Fruit fly (Drosophila melanogaster) whole organism, embryonic: ENCODE results near the gene nmo.

ENCODE experiments used
- B-H1 ChIP-seq: fragments of 200-800 bp; sonication (Bioruptor generic); IDR thresholded peaks from 3 replicates; pipeline ENCODE4 v1.3.6; 2022; ENCODE audit warnings: missing biosample characterization, missing genetic modification characterization
- CG10462 ChIP-seq: fragments of 200-800 bp; sonication (Bioruptor generic); optimal IDR thresholded peaks from 2 replicates; lab custom pipeline; 2016; ENCODE audit warnings: missing biosample characterization, missing genetic modification characterization
- CG10565 ChIP-seq: fragments of 200-800 bp; sonication (Bioruptor generic); optimal IDR thresholded peaks from 3 replicates; lab custom pipeline; 2016; ENCODE audit warnings: missing biosample characterization, mild to moderate bottlenecking, missing genetic modification characterization
- CG11093 ChIP-seq: fragments of 200-800 bp; sonication (Bioruptor generic); IDR thresholded peaks from 3 replicates; pipeline ENCODE4 v1.3.6; 2022; ENCODE audit warnings: missing biosample characterization, missing genetic modification characterization
- CG11398 ChIP-seq: fragments of 200-800 bp; sonication (Bioruptor generic); optimal IDR thresholded peaks from 2 replicates; lab custom pipeline; 2016; ENCODE audit warnings: missing biosample characterization, missing genetic modification characterization
- CG11560 ChIP-seq: fragments of 200-800 bp; sonication (Bioruptor generic); IDR thresholded peaks from 3 replicates; pipeline ENCODE4 v1.3.6; 2022; ENCODE audit warnings: missing biosample characterization, missing genetic modification characterization
- CG12236 ChIP-seq: fragments of 200-800 bp; sonication (Bioruptor generic); optimal IDR thresholded peaks from 2 replicates; lab custom pipeline; 2016; ENCODE audit warnings: missing biosample characterization, missing genetic modification characterization
- CG12769 ChIP-seq: fragments of 200-800 bp; sonication (Bioruptor generic); optimal IDR thresholded peaks from 2 replicates; lab custom pipeline; 2019; ENCODE audit warnings: missing biosample characterization, mild to moderate bottlenecking, missing genetic modification characterization, moderate library complexity
- CG13624 ChIP-seq: fragments of 200-800 bp; sonication (Bioruptor generic); optimal IDR thresholded peaks from 2 replicates; lab custom pipeline; 2016; ENCODE audit warnings: missing biosample characterization, missing genetic modification characterization
- CG15514 ChIP-seq: fragments of 200-800 bp; sonication (Bioruptor generic); optimal IDR thresholded peaks from 3 replicates; lab custom pipeline; 2017; ENCODE audit warnings: missing biosample characterization, missing genetic modification characterization, mild to moderate bottlenecking, moderate library complexity, missing genetic modification reagents
- CG16815 ChIP-seq: fragments of 200-800 bp; sonication (Bioruptor generic); optimal IDR thresholded peaks from 3 replicates; lab custom pipeline; 2017; ENCODE audit warnings: missing biosample characterization, mild to moderate bottlenecking, missing genetic modification characterization
- CG17328 ChIP-seq: fragments of 200-800 bp; sonication (Bioruptor generic); IDR thresholded peaks from 2 replicates; pipeline ENCODE4 v1.3.6; 2022; ENCODE audit warnings: missing biosample characterization, missing genetic modification characterization
- CG17361 ChIP-seq: fragments of 200-800 bp; sonication (Bioruptor generic); IDR thresholded peaks from 3 replicates; pipeline ENCODE4 v1.3.6; 2022; ENCODE audit warnings: missing biosample characterization, missing genetic modification characterization
- CG18764 ChIP-seq: fragments of 200-800 bp; sonication (Bioruptor generic); optimal IDR thresholded peaks from 3 replicates; lab custom pipeline; 2016; ENCODE audit warnings: missing biosample characterization, missing genetic modification characterization
- CG2199 ChIP-seq: fragments of 200-800 bp; sonication (Bioruptor generic); IDR thresholded peaks from 3 replicates; pipeline ENCODE4 v1.3.6; 2022; ENCODE audit warnings: missing biosample characterization, missing genetic modification characterization
- CG31388 ChIP-seq: fragments of 200-800 bp; sonication (Bioruptor generic); optimal IDR thresholded peaks from 2 replicates; lab custom pipeline; 2016; ENCODE audit warnings: missing biosample characterization, missing genetic modification characterization
- CG34422 ChIP-seq: fragments of 200-800 bp; sonication (Bioruptor generic); IDR thresholded peaks from 3 replicates; pipeline ENCODE4 v1.3.6; 2022; ENCODE audit warnings: missing biosample characterization, missing genetic modification characterization
- CG4360 ChIP-seq: fragments of 200-800 bp; sonication (Bioruptor generic); IDR thresholded peaks from 2 replicates; pipeline ENCODE4 v1.3.6; 2022; ENCODE audit warnings: missing biosample characterization, missing genetic modification characterization
- CG43689 ChIP-seq: fragments of 200-800 bp; sonication (Bioruptor generic); IDR thresholded peaks from 2 replicates; pipeline ENCODE4 v1.3.6; 2022; ENCODE audit warnings: missing biosample characterization, missing genetic modification characterization
- CG4820 ChIP-seq: fragments of 200-800 bp; sonication (Bioruptor generic); optimal IDR thresholded peaks from 3 replicates; lab custom pipeline; 2016; ENCODE audit warnings: missing biosample characterization, missing genetic modification characterization
- CG8089 ChIP-seq: fragments of 200-800 bp; sonication (Bioruptor generic); optimal IDR thresholded peaks from 3 replicates; lab custom pipeline; 2016; ENCODE audit warnings: missing biosample characterization, missing genetic modification characterization
- CG8290 ChIP-seq, 3 experiments: fragments of 200-800 bp; sonication (Bioruptor generic); optimal IDR thresholded peaks; 2 replicates each; lab custom pipeline; 2016 to 2019; ENCODE audit warnings: missing biosample characterization in 3 of 3, missing genetic modification characterization in 3 of 3, mild to moderate bottlenecking in 2 of 3, moderate library complexity in 1 of 3
- CG8944 ChIP-seq: fragments of 200-800 bp; sonication (Bioruptor generic); optimal IDR thresholded peaks from 3 replicates; lab custom pipeline; 2016; ENCODE audit warnings: missing biosample characterization, missing genetic modification characterization
- CG9609 ChIP-seq: fragments of 200-800 bp; sonication (Bioruptor generic); optimal IDR thresholded peaks from 3 replicates; lab custom pipeline; 2016; ENCODE audit warnings: missing biosample characterization, missing genetic modification characterization
- CrebB ChIP-seq: fragments of 200-800 bp; sonication (Bioruptor generic); optimal IDR thresholded peaks from 3 replicates; lab custom pipeline; 2018; ENCODE audit warnings: missing biosample characterization, mild to moderate bottlenecking, missing genetic modification characterization
- Dad ChIP-seq: fragments of 200-800 bp; sonication (Bioruptor generic); optimal IDR thresholded peaks from 3 replicates; lab custom pipeline; 2016; ENCODE audit warnings: missing biosample characterization, missing genetic modification characterization
- Dek ChIP-seq: fragments of 200-800 bp; sonication (Bioruptor generic); optimal IDR thresholded peaks from 3 replicates; lab custom pipeline; 2019; ENCODE audit warnings: missing biosample characterization, mild to moderate bottlenecking, missing genetic modification characterization, moderate library complexity
- Doc3 ChIP-seq: fragments of 200-800 bp; sonication (Bioruptor generic); IDR thresholded peaks from 3 replicates; pipeline ENCODE4 v1.3.6; 2022; ENCODE audit warnings: missing biosample characterization, missing genetic modification characterization; ENCODE audit not compliant: partially characterized antibody
- Dp ChIP-seq: fragments of 200-800 bp; sonication (Bioruptor generic); optimal IDR thresholded peaks from 2 replicates; lab custom pipeline; 2018; ENCODE audit warnings: missing biosample characterization, mild to moderate bottlenecking, missing genetic modification characterization, moderate library complexity
- H15 ChIP-seq: fragments of 200-800 bp; sonication (Bioruptor generic); IDR thresholded peaks from 3 replicates; pipeline ENCODE4 v1.3.6; 2022; ENCODE audit warnings: missing biosample characterization, missing genetic modification characterization
- HLH4C ChIP-seq: fragments of 200-800 bp; sonication (Bioruptor generic); IDR thresholded peaks from 3 replicates; pipeline ENCODE4 v1.3.6; 2022; ENCODE audit warnings: missing biosample characterization, missing genetic modification characterization; ENCODE audit not compliant: partially characterized antibody
- HmgD ChIP-seq: fragments of 200-800 bp; sonication (Bioruptor generic); optimal IDR thresholded peaks from 3 replicates; lab custom pipeline; 2016; ENCODE audit warnings: missing biosample characterization, missing genetic modification characterization
- Hr3 ChIP-seq: fragments of 200-800 bp; sonication (Bioruptor generic); optimal IDR thresholded peaks from 3 replicates; lab custom pipeline; 2016; ENCODE audit warnings: missing biosample characterization, missing genetic modification characterization
- Six4 ChIP-seq: fragments of 200-800 bp; sonication (Bioruptor generic); optimal IDR thresholded peaks from 2 replicates; lab custom pipeline; 2016; ENCODE audit warnings: missing biosample characterization, missing genetic modification characterization
- Stat92E ChIP-seq, 3 experiments: fragments of >200 bp in 2 of 3; fragments of 200-800 bp in 1 of 3; sonication (Bioruptor generic) in 1 of 3; optimal IDR thresholded peaks; 2 replicates each; lab custom pipeline; 2017 to 2019; ENCODE audit warnings: missing biosample characterization in 3 of 3, missing genetic modification characterization in 3 of 3, mild to moderate bottlenecking in 1 of 3, moderate library complexity in 1 of 3
- bab2 ChIP-seq: fragments of 200-800 bp; sonication (Bioruptor generic); optimal IDR thresholded peaks from 2 replicates; lab custom pipeline; 2016; ENCODE audit warnings: missing biosample characterization, missing genetic modification characterization
- cato ChIP-seq: fragments of 200-800 bp; sonication (Bioruptor generic); optimal IDR thresholded peaks from 2 replicates; lab custom pipeline; 2016; ENCODE audit warnings: missing biosample characterization, missing genetic modification characterization, borderline replicate concordance
- corto ChIP-seq: fragments of 200-800 bp; sonication (Bioruptor generic); optimal IDR thresholded peaks from 2 replicates; lab custom pipeline; 2016; ENCODE audit warnings: missing biosample characterization, mild to moderate bottlenecking, missing genetic modification characterization, moderate library complexity
- da ChIP-seq: fragments of 200-800 bp; sonication (Bioruptor generic); optimal IDR thresholded peaks from 2 replicates; lab custom pipeline; 2016; ENCODE audit warnings: missing biosample characterization, missing genetic modification characterization
- disco-r ChIP-seq: fragments of 200-800 bp; sonication (Bioruptor generic); optimal IDR thresholded peaks from 2 replicates; lab custom pipeline; 2016; ENCODE audit warnings: missing biosample characterization, missing genetic modification characterization
- ewg ChIP-seq: fragments of 200-800 bp; sonication (Bioruptor generic); optimal IDR thresholded peaks from 3 replicates; lab custom pipeline; 2017; ENCODE audit warnings: mild to moderate bottlenecking, missing biosample characterization, missing genetic modification reagents, missing genetic modification characterization
- gce ChIP-seq: fragments of 200-800 bp; sonication (Bioruptor generic); IDR thresholded peaks from 3 replicates; pipeline ENCODE4 v1.3.6; 2022; ENCODE audit warnings: missing biosample characterization, missing genetic modification characterization
- gcm2 ChIP-seq: fragments of 200-800 bp; sonication (Bioruptor generic); optimal IDR thresholded peaks from 2 replicates; lab custom pipeline; 2016; ENCODE audit warnings: missing biosample characterization, missing genetic modification characterization
- gfzf ChIP-seq: fragments of 200-800 bp; sonication (Bioruptor generic); optimal IDR thresholded peaks from 2 replicates; lab custom pipeline; 2016; ENCODE audit warnings: missing biosample characterization, mild to moderate bottlenecking, missing genetic modification characterization, moderate library complexity
- lov ChIP-seq, 2 experiments: fragments of 200-800 bp in 1 of 2; fragments of >200 bp in 1 of 2; sonication (Bioruptor generic) in 1 of 2; IDR thresholded peaks in 1 of 2; optimal IDR thresholded peaks in 1 of 2; 2 replicates in 1 of 2; 3 replicates in 1 of 2; pipeline versions ENCODE4 v1.3.6 to Lab custom; 2017 to 2022; ENCODE audit warnings: missing biosample characterization in 1 of 2, missing genetic modification characterization in 1 of 2
- onecut ChIP-seq: fragments of 200-800 bp; sonication (Bioruptor generic); IDR thresholded peaks from 2 replicates; pipeline ENCODE4 v1.3.6; 2022; ENCODE audit warnings: missing biosample characterization, missing genetic modification characterization
- pros ChIP-seq: fragments of 200-800 bp; sonication (Bioruptor generic); optimal IDR thresholded peaks from 3 replicates; lab custom pipeline; 2019; ENCODE audit warnings: missing biosample characterization, mild to moderate bottlenecking, missing genetic modification characterization, moderate library complexity
- pzg ChIP-seq: fragments of 200-800 bp; sonication (Bioruptor generic); optimal IDR thresholded peaks from 3 replicates; lab custom pipeline; 2018; ENCODE audit warnings: missing biosample characterization, mild to moderate bottlenecking, missing genetic modification characterization, moderate library complexity
- shn ChIP-seq: fragments of 200-800 bp; sonication (Bioruptor generic); optimal IDR thresholded peaks from 3 replicates; lab custom pipeline; 2016; ENCODE audit warnings: missing biosample characterization, missing genetic modification characterization
- slp2 ChIP-seq: fragments of 200-800 bp; sonication (Bioruptor generic); optimal IDR thresholded peaks from 2 replicates; lab custom pipeline; 2016; ENCODE audit warnings: missing biosample characterization, missing genetic modification characterization
- stc ChIP-seq: fragments of 200-800 bp; sonication (Bioruptor generic); IDR thresholded peaks from 2 replicates; pipeline ENCODE4 v1.3.6; 2022; ENCODE audit warnings: missing biosample characterization, missing genetic modification characterization

The nmo gene

dm6 chr3L:8077207-8077606, 98.4 kb downstream of the nmo start (continued):
- TF ChIP-seq CG12236 (GFP tag; lab: Kevin White, UChicago) (no peak), CG31388 (GFP tag; lab: Kevin White, UChicago) (no peak), CG4820 (GFP tag; lab: Kevin White, UChicago) (no peak), slp2 (GFP tag; lab: Kevin White, UChicago) (no peak), cato (no peak), gce (no peak), CG43689 (GFP tag; lab: Robert Waterston, UW) (no peak), Doc3 (GFP tag; lab: Robert Waterston, UW) (no peak), CG8290 (GFP tag; optimal IDR thresholded peaks at IDR 0.05; lab: Kevin White, UChicago) (no peak), CG8290 (tag; optimal IDR thresholded peaks at IDR 0.05; lab: Kevin White, UChicago) (peak in 1 of 2 experiments; percentile 59), stc (GFP tag; lab: Robert Waterston, UW) (no peak), CG10462 (no peak), HmgD (GFP tag; lab: Kevin White, UChicago) (no peak), Hr3 (GFP tag; lab: Kevin White, UChicago) (no peak), CG11560 (tag; lab: Robert Waterston, UW) (no peak), CG8944 (no peak), CG13624 (GFP tag; lab: Kevin White, UChicago) (no peak), CG15514 (GFP tag; lab: Kevin White, UChicago) (peak; percentile 11), pzg (GFP tag; lab: Kevin White, UChicago) (no peak), CG16815 (no peak), onecut (GFP tag; lab: Robert Waterston, UW) (no peak), Six4 (no peak), disco-r (GFP tag; lab: Kevin White, UChicago) (no peak), corto (GFP tag; lab: Kevin White, UChicago) (no peak), CrebB (peak; percentile 15), CG11398 (GFP tag; lab: Kevin White, UChicago) (no peak), bab2 (no peak), B-H1 (GFP tag; lab: Robert Waterston, UW) (no peak; the same call in 2 of the 3 replicates), gcm2 (GFP tag; lab: Kevin White, UChicago) (no peak), CG2199 (GFP tag; lab: Robert Waterston, UW) (peak; percentile 86; the same call in 1 of the 3 replicates), Dp (no peak), HLH4C (no peak), CG4360 (GFP tag; lab: Robert Waterston, UW) (no peak), CG9609 (GFP tag; lab: Kevin White, UChicago) (no peak), gfzf (GFP tag; lab: Kevin White, UChicago) (no peak), ewg (GFP tag; lab: Kevin White, UChicago) (no peak), pros (no peak), CG10565 (no peak), H15 (GFP tag; lab: Robert Waterston, UW) (no peak), shn (GFP tag; lab: Kevin White, UChicago) (no peak), CG11093 (no peak), CG17328 (GFP tag; lab: Robert Waterston, UW) (no peak), lov (optimal IDR thresholded peaks at IDR 0.05; lab: Kevin White, UChicago) (no peak), lov (GFP tag; IDR thresholded peaks at IDR 0.05; lab: Robert Waterston, UW) (no peak), Dad (GFP tag; lab: Kevin White, UChicago) (no peak), CG34422 (GFP tag; lab: Robert Waterston, UW) (peak; percentile 35; the same call in 1 of the 3 replicates), CG12769 (tag; lab: Kevin White, UChicago) (peak; percentile 43), CG18764 (GFP tag; lab: Kevin White, UChicago) (no peak), CG17361 (no peak), Dek (no peak), CG8089 (GFP tag; lab: Kevin White, UChicago) (no peak), da (GFP tag; lab: Kevin White, UChicago) (no peak), Stat92E (GFP tag; optimal IDR thresholded peaks at IDR 0.05; lab: Kevin White, UChicago) (no peak)
